Worm (Caenorhabditis elegans) whole organism, L4 larva: Measurements from ENCODE around the gene fbxc-51.

Source experiments
- F10B5.3 ChIP-seq: sonication (generic microtip); optimal IDR thresholded peaks from 2 replicates; lab custom pipeline; 2016; ENCODE audit warnings: mild to moderate bottlenecking, missing genetic modification characterization, missing compliant biosample characterization
- F49E8.2 ChIP-seq: sonication (generic microtip); optimal IDR thresholded peaks from 2 replicates; lab custom pipeline; 2016; ENCODE audit warnings: missing compliant biosample characterization, mild to moderate bottlenecking, missing genetic modification characterization, borderline replicate concordance
- R02D3.7 ChIP-seq: fragments of 150-350 bp; sonication (generic microtip); optimal IDR thresholded peaks from 3 replicates; lab custom pipeline; 2014; ENCODE audit warnings: missing biosample characterization, missing genetic modification characterization
- Y105C5A.15 ChIP-seq: fragments of 200-800 bp; sonication (Bioruptor generic); IDR thresholded peaks from 2 replicates; pipeline ENCODE4 v1.3.6; 2022; ENCODE audit warnings: missing genetic modification characterization, missing compliant biosample characterization
- Y5F2A.4 ChIP-seq: fragments of 200-800 bp; sonication (Bioruptor generic); optimal IDR thresholded peaks from 2 replicates; lab custom pipeline; 2018; ENCODE audit warnings: mild to moderate bottlenecking, missing genetic modification characterization, missing compliant biosample characterization
- ama-1 ChIP-seq: fragments of 150-350 bp; optimal IDR thresholded peaks from 2 replicates; lab custom pipeline; 2014; ENCODE audit warnings: inconsistent platforms, mixed read lengths
- ceh-32 ChIP-seq: sonication (generic microtip); optimal IDR thresholded peaks from 2 replicates; lab custom pipeline; 2016; ENCODE audit warnings: mild to moderate bottlenecking, missing genetic modification characterization, missing compliant biosample characterization; ENCODE audit not compliant: poor library complexity
- ceh-82 ChIP-seq: sonication (generic microtip); optimal IDR thresholded peaks from 2 replicates; lab custom pipeline; 2017; ENCODE audit warnings: missing biosample characterization, missing genetic modification characterization
- cey-2 ChIP-seq: sonication (generic microtip); optimal IDR thresholded peaks from 3 replicates; lab custom pipeline; 2017; ENCODE audit warnings: missing genetic modification characterization, mild to moderate bottlenecking, missing compliant biosample characterization, antibody characterized with exemption, borderline replicate concordance; ENCODE audit not compliant: insufficient read depth
- daf-16 ChIP-seq, 3 experiments: sonication (generic microtip); optimal IDR thresholded peaks; 2 replicates each; lab custom pipeline; 2016 to 2017; ENCODE audit warnings: missing genetic modification characterization in 3 of 3, missing genetic modification reagents in 3 of 3, mild to moderate bottlenecking in 2 of 3, missing compliant biosample characterization in 2 of 3, missing biosample characterization in 1 of 3, moderate library complexity in 1 of 3
- dmd-6 ChIP-seq: fragments of 200-800 bp; sonication (Bioruptor generic); IDR thresholded peaks from 2 replicates; pipeline ENCODE4 v1.3.6; 2022; ENCODE audit warnings: missing genetic modification reagents, missing genetic modification characterization, missing compliant biosample characterization
- dpl-1 ChIP-seq: fragments of 150-350 bp; optimal IDR thresholded peaks from 2 replicates; lab custom pipeline; 2014; ENCODE audit warnings: missing biosample characterization, missing genetic modification reagents, missing genetic modification characterization
- dve-1 ChIP-seq: sonication (generic microtip); optimal IDR thresholded peaks from 2 replicates; lab custom pipeline; 2017; ENCODE audit warnings: antibody characterized with exemption, mild to moderate bottlenecking, missing genetic modification characterization, missing compliant biosample characterization; ENCODE audit not compliant: insufficient read depth
- egl-27 ChIP-seq: sonication (generic microtip); optimal IDR thresholded peaks from 3 replicates; lab custom pipeline; 2017; ENCODE audit warnings: missing biosample characterization, missing genetic modification reagents, missing genetic modification characterization
- egl-43 ChIP-seq: fragments of 200-800 bp; sonication (Bioruptor generic); IDR thresholded peaks from 2 replicates; pipeline ENCODE4 v1.3.6; 2022; ENCODE audit warnings: missing genetic modification reagents, missing genetic modification characterization, missing compliant biosample characterization
- hlh-11 ChIP-seq: fragments of 200-800 bp; sonication (Bioruptor generic); optimal IDR thresholded peaks from 2 replicates; lab custom pipeline; 2018; ENCODE audit warnings: mild to moderate bottlenecking, missing genetic modification characterization, missing compliant biosample characterization
- hlh-30 ChIP-seq: sonication (generic microtip); optimal IDR thresholded peaks from 2 replicates; lab custom pipeline; 2017; ENCODE audit warnings: antibody characterized with exemption, mild to moderate bottlenecking, missing genetic modification characterization, missing compliant biosample characterization; ENCODE audit not compliant: insufficient read depth
- lin-29 ChIP-seq: fragments of 200-800 bp; sonication (Bioruptor generic); IDR thresholded peaks from 2 replicates; pipeline ENCODE4 v1.3.6; 2022; ENCODE audit warnings: missing genetic modification reagents, missing genetic modification characterization, missing compliant biosample characterization
- lin-38 ChIP-seq: fragments of 200-800 bp; sonication (Bioruptor generic); IDR thresholded peaks from 2 replicates; pipeline ENCODE4 v1.3.6; 2022; ENCODE audit warnings: missing genetic modification reagents, missing genetic modification characterization, missing compliant biosample characterization
- nhr-10 ChIP-seq: fragments of 150-350 bp; optimal IDR thresholded peaks from 2 replicates; lab custom pipeline; 2014; ENCODE audit warnings: missing biosample characterization, missing genetic modification characterization
- nhr-102 ChIP-seq: sonication (generic microtip); optimal IDR thresholded peaks from 2 replicates; lab custom pipeline; 2016; ENCODE audit warnings: mild to moderate bottlenecking, missing genetic modification characterization, moderate library complexity, missing compliant biosample characterization
- nhr-25 ChIP-seq: sonication (generic microtip); optimal IDR thresholded peaks from 2 replicates; lab custom pipeline; 2017; ENCODE audit warnings: missing genetic modification characterization, mild to moderate bottlenecking, missing compliant biosample characterization, antibody characterized with exemption, moderate library complexity, borderline replicate concordance; ENCODE audit not compliant: insufficient read depth
- nhr-28 ChIP-seq: fragments of 150-350 bp; optimal IDR thresholded peaks from 2 replicates; lab custom pipeline; 2014; ENCODE audit warnings: missing biosample characterization, missing genetic modification characterization
- nhr-77 ChIP-seq: fragments of 150-350 bp; optimal IDR thresholded peaks from 2 replicates; lab custom pipeline; 2014; ENCODE audit warnings: missing biosample characterization, missing genetic modification characterization
- pqm-1 ChIP-seq: sonication (generic microtip); optimal IDR thresholded peaks from 2 replicates; lab custom pipeline; 2017; ENCODE audit warnings: missing biosample characterization, missing genetic modification characterization
- sdz-12 ChIP-seq: fragments of 200-800 bp; sonication (Bioruptor generic); optimal IDR thresholded peaks from 2 replicates; lab custom pipeline; 2018; ENCODE audit warnings: mild to moderate bottlenecking, missing genetic modification characterization, missing compliant biosample characterization
- snpc-1.2 ChIP-seq: fragments of 200-800 bp; sonication (Bioruptor generic); IDR thresholded peaks from 2 replicates; pipeline ENCODE4 v1.3.6; 2022; ENCODE audit warnings: missing genetic modification reagents, missing genetic modification characterization, missing compliant biosample characterization
- snpc-4 ChIP-seq: fragments of 150-350 bp; optimal IDR thresholded peaks from 2 replicates; lab custom pipeline; 2014; ENCODE audit warnings: missing biosample characterization, missing genetic modification characterization
- spr-1 ChIP-seq: sonication (generic microtip); optimal IDR thresholded peaks from 2 replicates; lab custom pipeline; 2016; ENCODE audit warnings: mild to moderate bottlenecking, missing genetic modification characterization, missing compliant biosample characterization
- tra-1 ChIP-seq: fragments of 200-800 bp; sonication (Bioruptor generic); IDR thresholded peaks from 2 replicates; pipeline ENCODE4 v1.3.6; 2022; ENCODE audit warnings: missing genetic modification reagents, missing genetic modification characterization, missing compliant biosample characterization
- unc-62 ChIP-seq, 3 experiments: fragments of 150-350 bp in 1 of 3; sonication (generic microtip); optimal IDR thresholded peaks in 2 of 3; peaks in 1 of 3; 1 replicate in 1 of 3; 2 replicates in 2 of 3; lab custom pipeline; 2014 to 2017; ENCODE audit warnings: missing biosample characterization in 3 of 3, missing genetic modification characterization in 3 of 3, missing genetic modification reagents in 3 of 3, missing genotype in 1 of 3
- vab-7 ChIP-seq: fragments of 200-800 bp; sonication (Bioruptor generic); IDR thresholded peaks from 2 replicates; pipeline ENCODE4 v1.3.6; 2022; ENCODE audit warnings: missing genetic modification reagents, missing genetic modification characterization, missing compliant biosample characterization
- zip-2 ChIP-seq: fragments of 150-350 bp; optimal IDR thresholded peaks from 2 replicates; lab custom pipeline; 2014; ENCODE audit warnings: missing biosample characterization, missing genetic modification characterization
- ztf-11 ChIP-seq: fragments of 150-350 bp; optimal IDR thresholded peaks from 2 replicates; lab custom pipeline; 2014; ENCODE audit warnings: missing biosample characterization, missing genetic modification characterization

The fbxc-51 gene

DNA sequence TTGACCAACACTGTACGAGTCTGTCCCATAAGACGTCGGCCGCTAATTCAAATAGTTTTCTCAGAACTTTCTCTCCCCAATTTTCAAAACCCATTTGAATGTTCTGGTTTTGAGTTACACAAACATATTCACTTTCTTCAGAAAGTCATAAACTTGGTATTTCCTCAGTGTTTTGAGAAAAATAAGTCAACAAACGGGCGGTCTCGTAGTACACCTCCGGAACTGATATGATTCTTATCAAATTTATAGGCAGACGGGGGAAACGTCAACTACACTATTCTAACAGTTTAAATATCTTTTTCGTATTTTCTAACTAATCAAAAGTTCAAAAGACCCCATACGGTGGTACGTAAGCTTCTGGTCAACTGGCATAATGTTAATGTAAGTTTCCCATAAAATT lies 15.6 kb downstream of the fbxc-51 start:
- TF ChIP-seq snpc-4 (no peak), nhr-28 (peak; percentile 13), nhr-77 (tag; lab: Kevin White, UChicago) (peak; percentile 18), daf-16 (GFP tag; optimal IDR thresholded peaks at IDR 0.05; lab: Kevin White, UChicago) (no peak), daf-16 (tag; optimal IDR thresholded peaks at IDR 0.05; lab: Kevin White, UChicago) (peak; percentile 37), unc-62 (GFP tag; optimal IDR thresholded peaks at IDR 0.05 in 1 of 2; lab: Kevin White, UChicago) (peak in 1 of 2 experiments; percentile 73), unc-62 (tag; optimal IDR thresholded peaks at IDR 0.05; lab: Kevin White, UChicago) (no peak), Y105C5A.15 (no peak), cey-2 (tag; lab: Kevin White, UChicago) (no peak), pqm-1 (peak; percentile 57), lin-29 (no peak), tra-1 (GFP tag; lab: Robert Waterston, UW) (no peak), hlh-11 (peak; percentile 4), dmd-6 (GFP tag; lab: Robert Waterston, UW) (peak; percentile 15; the same call in 1 of the 2 replicates), F49E8.2 (tag; lab: Kevin White, UChicago) (no peak), ztf-11 (no peak)

DNA sequence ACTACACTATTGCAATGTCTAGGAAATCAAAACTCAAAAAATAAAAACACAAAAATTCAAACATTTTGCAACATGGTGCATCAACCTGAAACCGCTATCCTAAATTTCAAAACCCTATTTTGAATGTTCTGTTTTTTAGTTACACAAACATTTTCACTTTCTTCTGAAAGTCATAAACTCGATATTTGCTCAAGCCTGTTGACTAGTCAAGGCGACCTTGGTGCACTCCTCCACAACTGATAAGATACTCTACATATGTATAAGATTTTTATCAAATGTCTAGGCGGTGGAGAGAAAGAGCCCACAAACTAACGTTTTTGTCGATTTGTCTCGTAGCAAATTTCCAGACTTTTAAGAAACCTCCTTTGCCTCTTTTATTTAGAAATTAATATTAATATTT lies 19.4 kb downstream of the fbxc-51 start, which contains the start of gene T07D3.4:
TSS of gene T07D3.4 (plus strand) at position 286 of the 400 bp plus-strand sequence.
- TF ChIP-seq pqm-1 (peak; percentile 67), dve-1 (peak; percentile 29), nhr-28 (peak; percentile 70), hlh-30 (tag; lab: Kevin White, UChicago) (no peak), nhr-77 (tag; lab: Kevin White, UChicago) (peak; percentile 37), daf-16 (GFP tag; optimal IDR thresholded peaks at IDR 0.05; lab: Kevin White, UChicago) (no peak), daf-16 (tag; optimal IDR thresholded peaks at IDR 0.05; lab: Kevin White, UChicago) (peak; percentile 90), egl-27 (tag; lab: Kevin White, UChicago) (no peak), dmd-6 (GFP tag; lab: Robert Waterston, UW) (peak; percentile 51; the same call in 1 of the 2 replicates), hlh-11 (peak; percentile 54)

- TF ChIP-seq nhr-25 (no peak), ama-1 (lab: Kevin White, UChicago) (no peak), dmd-6 (GFP tag; lab: Robert Waterston, UW) (peak; percentile 83), nhr-102 (tag; lab: Kevin White, UChicago) (no peak), ceh-82 (tag; lab: Kevin White, UChicago) (no peak), vab-7 (GFP tag; lab: Robert Waterston, UW) (no peak), nhr-28 (peak; percentile 58), pqm-1 (peak; percentile 66), zip-2 (tag; lab: Kevin White, UChicago) (no peak), nhr-10 (tag; lab: Kevin White, UChicago) (peak; percentile 30), hlh-11 (peak; percentile 37), tra-1 (GFP tag; lab: Robert Waterston, UW) (no peak), ceh-32 (tag; lab: Kevin White, UChicago) (no peak), sdz-12 (no peak), Y5F2A.4 (GFP tag; lab: Kevin White, UChicago) (no peak), F10B5.3 (tag; lab: Kevin White, UChicago) (no peak), lin-29 (no peak), R02D3.7 (no peak), snpc-1.2 (GFP tag; lab: Robert Waterston, UW) (no peak), daf-16 (GFP tag; optimal IDR thresholded peaks at IDR 0.05; lab: Kevin White, UChicago) (no peak), daf-16 (tag; optimal IDR thresholded peaks at IDR 0.05; lab: Kevin White, UChicago) (no peak), lin-38 (no peak), egl-43 (GFP tag; lab: Robert Waterston, UW) (no peak), dpl-1 (no peak), spr-1 (no peak)
These were observed 32.2 kb downstream of the fbxc-51 start, which contains the start of gene T07D3.9 for ce11 chrII:900720-901332. TSS of gene T07D3.9 (minus strand) at chrII:900913.
